Worm (Caenorhabditis elegans) whole organism, L1 larva: ENCODE measurements around the gene srd-36.

Experiments used
- ama-1 ChIP-seq: fragments of 150-350 bp; optimal IDR thresholded peaks from 2 replicates; lab custom pipeline; 2014
- ceh-8 ChIP-seq: fragments of 200-800 bp; sonication (Bioruptor generic); optimal IDR thresholded peaks from 2 replicates; lab custom pipeline; 2018; ENCODE audit warnings: mild to moderate bottlenecking, missing genetic modification characterization, moderate library complexity, missing compliant biosample characterization
- elt-3 ChIP-seq, 6 experiments: fragments of 150-350 bp in 1 of 6; sonication (generic microtip); optimal IDR thresholded peaks; 2 replicates each; lab custom pipeline; 2017 to 2018; ENCODE audit warnings: missing biosample characterization in 6 of 6, missing genetic modification characterization in 6 of 6, inconsistent platforms in 1 of 6
- fos-1 ChIP-seq: fragments of 150-350 bp; optimal IDR thresholded peaks from 2 replicates; lab custom pipeline; 2014; ENCODE audit warnings: missing biosample characterization, missing genetic modification characterization
- lin-35 ChIP-seq, 2 experiments: fragments of 150-350 bp; optimal IDR thresholded peaks; 2 replicates each; lab custom pipeline; 2014; ENCODE audit warnings: missing biosample characterization in 2 of 2, missing genetic modification characterization in 2 of 2, missing genetic modification reagents in 2 of 2
- mab-9 ChIP-seq: fragments of 200-800 bp; sonication (Bioruptor generic); IDR thresholded peaks from 2 replicates; pipeline ENCODE4 v1.3.6; 2022; ENCODE audit warnings: missing genetic modification reagents, missing genetic modification characterization, missing compliant biosample characterization
- nhr-28 ChIP-seq: fragments of 150-350 bp; optimal IDR thresholded peaks from 2 replicates; lab custom pipeline; 2014; ENCODE audit warnings: missing biosample characterization, missing genetic modification characterization
- nhr-76 ChIP-seq: sonication (generic microtip); optimal IDR thresholded peaks from 2 replicates; lab custom pipeline; 2017; ENCODE audit warnings: missing biosample characterization, missing genetic modification characterization
- pag-3 ChIP-seq: sonication (generic microtip); optimal IDR thresholded peaks from 2 replicates; lab custom pipeline; 2017; ENCODE audit warnings: missing genetic modification characterization, mild to moderate bottlenecking, missing compliant biosample characterization, antibody characterized with exemption, borderline replicate concordance; ENCODE audit not compliant: insufficient read depth
- snpc-4 ChIP-seq: fragments of 150-350 bp; optimal IDR thresholded peaks from 2 replicates; lab custom pipeline; 2014; ENCODE audit warnings: missing biosample characterization, missing genetic modification characterization
- zag-1 ChIP-seq: fragments of 150-350 bp; optimal IDR thresholded peaks from 2 replicates; lab custom pipeline; 2014; ENCODE audit warnings: missing biosample characterization, missing genetic modification characterization

DNA sequence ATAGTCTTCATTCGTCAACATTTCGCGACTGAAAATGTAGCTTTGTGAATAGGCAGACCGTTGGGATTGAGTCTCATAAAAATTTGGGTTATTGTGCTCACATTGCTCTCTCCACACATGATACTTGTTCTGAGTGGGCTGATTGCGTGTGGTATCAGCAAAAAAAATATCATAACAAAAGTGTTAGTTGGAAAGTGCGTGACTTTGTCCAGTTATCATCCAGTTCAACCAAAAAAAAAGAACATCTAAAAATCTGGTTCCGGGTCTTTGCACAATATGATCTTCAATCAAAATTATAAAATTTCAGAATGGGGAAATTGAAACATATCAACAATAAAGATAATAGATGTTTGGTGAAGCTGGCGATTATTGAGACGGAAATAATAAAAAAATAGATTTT, 5.9 kb upstream of the srd-36 start, which contains the start of gene srd-39:
- TF ChIP-seq nhr-28 (tag; lab: Kevin White, UChicago) (no peak), ceh-8 (GFP tag; lab: Kevin White, UChicago) (no peak), elt-3 (tag; optimal IDR thresholded peaks at IDR 0.05; lab: Kevin White, UChicago) (no peak), mab-9 (GFP tag; lab: Robert Waterston, UW) (no peak), ama-1 (lab: Kevin White, UChicago) (no peak), fos-1 (tag; lab: Kevin White, UChicago) (no peak), zag-1 (tag; lab: Kevin White, UChicago) (no peak), nhr-76 (tag; lab: Kevin White, UChicago) (no peak), snpc-4 (tag; lab: Kevin White, UChicago) (no peak), pag-3 (tag; lab: Kevin White, UChicago) (no peak), lin-35 (GFP tag; optimal IDR thresholded peaks at IDR 0.05; lab: Kevin White, UChicago) (no peak)
